Worm (Caenorhabditis elegans) whole organism, L4 larva: ENCODE measurements around the gene T24D5.4.

Experiments
- D1046.2 ChIP-seq: fragments of 200-800 bp; sonication (Bioruptor generic); IDR thresholded peaks from 2 replicates; pipeline ENCODE4 v1.3.6; 2022; ENCODE audit warnings: missing genetic modification characterization, missing compliant biosample characterization
- F49E8.2 ChIP-seq: sonication (generic microtip); optimal IDR thresholded peaks from 2 replicates; lab custom pipeline; 2016; ENCODE audit warnings: missing compliant biosample characterization, mild to moderate bottlenecking, missing genetic modification characterization, borderline replicate concordance
- aha-1 ChIP-seq: fragments of 150-350 bp; peaks from one replicate; lab custom pipeline; 2014; ENCODE audit warnings: missing biosample characterization, missing genetic modification characterization
- arid-1 ChIP-seq: fragments of 200-800 bp; sonication (Bioruptor generic); conservative IDR thresholded peaks from 2 replicates; pipeline ENCODE4 v1.3.6; 2022; ENCODE audit warnings: missing genetic modification reagents, missing genetic modification characterization, missing compliant biosample characterization
- ceh-82 ChIP-seq: sonication (generic microtip); optimal IDR thresholded peaks from 2 replicates; lab custom pipeline; 2017; ENCODE audit warnings: missing biosample characterization, missing genetic modification characterization
- ces-1 ChIP-seq: fragments of 150-350 bp; sonication (generic microtip); optimal IDR thresholded peaks from 4 replicates; lab custom pipeline; 2014; ENCODE audit warnings: missing biosample characterization, missing genetic modification reagents, missing genetic modification characterization
- ctbp-1 ChIP-seq: fragments of 200-800 bp; sonication (Bioruptor generic); IDR thresholded peaks from 2 replicates; pipeline ENCODE4 v1.3.6; 2022; ENCODE audit warnings: missing genetic modification reagents, missing genetic modification characterization, missing compliant biosample characterization
- daf-16 ChIP-seq, 3 experiments: sonication (generic microtip); optimal IDR thresholded peaks; 2 replicates each; lab custom pipeline; 2016 to 2017; ENCODE audit warnings: missing genetic modification characterization in 3 of 3, missing genetic modification reagents in 3 of 3, mild to moderate bottlenecking in 2 of 3, missing compliant biosample characterization in 2 of 3, missing biosample characterization in 1 of 3, moderate library complexity in 1 of 3
- daf-19 ChIP-seq: fragments of 200-800 bp; sonication (Bioruptor generic); conservative IDR thresholded peaks from 2 replicates; pipeline ENCODE4 v1.3.6; 2022; ENCODE audit warnings: missing genetic modification characterization, missing compliant biosample characterization
- dmd-6 ChIP-seq: fragments of 200-800 bp; sonication (Bioruptor generic); IDR thresholded peaks from 2 replicates; pipeline ENCODE4 v1.3.6; 2022; ENCODE audit warnings: missing genetic modification reagents, missing genetic modification characterization, missing compliant biosample characterization
- dpl-1 ChIP-seq: fragments of 150-350 bp; optimal IDR thresholded peaks from 2 replicates; lab custom pipeline; 2014; ENCODE audit warnings: missing biosample characterization, missing genetic modification reagents, missing genetic modification characterization
- duxl-1 ChIP-seq: sonication (generic microtip); optimal IDR thresholded peaks from 2 replicates; lab custom pipeline; 2016; ENCODE audit warnings: mild to moderate bottlenecking, missing genetic modification characterization, moderate library complexity, missing compliant biosample characterization; ENCODE audit not compliant: poor library complexity
- dve-1 ChIP-seq: sonication (generic microtip); optimal IDR thresholded peaks from 2 replicates; lab custom pipeline; 2017; ENCODE audit warnings: antibody characterized with exemption, mild to moderate bottlenecking, missing genetic modification characterization, missing compliant biosample characterization; ENCODE audit not compliant: insufficient read depth
- fkh-10 ChIP-seq: fragments of 150-350 bp; optimal IDR thresholded peaks from 2 replicates; lab custom pipeline; 2014; ENCODE audit warnings: missing biosample characterization, missing genetic modification reagents, missing genetic modification characterization
- hif-1 ChIP-seq, 2 experiments: sonication (generic microtip); optimal IDR thresholded peaks; 2 replicates each; lab custom pipeline; 2016 to 2017; ENCODE audit warnings: missing compliant biosample characterization in 2 of 2, missing genetic modification characterization in 2 of 2, missing genetic modification reagents in 2 of 2, missing genotype in 2 of 2, mild to moderate bottlenecking in 1 of 2
- hlh-11 ChIP-seq: fragments of 200-800 bp; sonication (Bioruptor generic); optimal IDR thresholded peaks from 2 replicates; lab custom pipeline; 2018; ENCODE audit warnings: mild to moderate bottlenecking, missing genetic modification characterization, missing compliant biosample characterization
- jun-1 ChIP-seq: fragments of 150-350 bp; optimal IDR thresholded peaks from 2 replicates; lab custom pipeline; 2014; ENCODE audit warnings: missing biosample characterization, missing genetic modification reagents, missing genetic modification characterization
- lin-13 ChIP-seq: fragments of 150-350 bp; optimal IDR thresholded peaks from 2 replicates; lab custom pipeline; 2014; ENCODE audit warnings: missing biosample characterization, missing genetic modification reagents, missing genetic modification characterization
- lin-38 ChIP-seq: fragments of 200-800 bp; sonication (Bioruptor generic); IDR thresholded peaks from 2 replicates; pipeline ENCODE4 v1.3.6; 2022; ENCODE audit warnings: missing genetic modification reagents, missing genetic modification characterization, missing compliant biosample characterization
- lin-39 ChIP-seq: fragments of 150-350 bp; optimal IDR thresholded peaks from 2 replicates; lab custom pipeline; 2014; ENCODE audit warnings: missing biosample characterization, missing genetic modification reagents, missing genetic modification characterization
- lsy-2 ChIP-seq, 2 experiments: fragments of 150-350 bp in 1 of 2; sonication (generic microtip) in 1 of 2; optimal IDR thresholded peaks; 2 replicates each; lab custom pipeline; 2014 to 2017; ENCODE audit warnings: missing biosample characterization in 2 of 2, missing genetic modification characterization in 2 of 2
- madf-9 ChIP-seq: fragments of 200-800 bp; sonication (Bioruptor generic); conservative IDR thresholded peaks from 2 replicates; pipeline ENCODE4 v1.3.6; 2022; ENCODE audit warnings: missing genetic modification reagents, missing genetic modification characterization, missing compliant biosample characterization
- mdl-1 ChIP-seq, 2 experiments: fragments of 150-350 bp in 1 of 2; sonication (generic microtip) in 1 of 2; optimal IDR thresholded peaks; 2 replicates each; lab custom pipeline; 2014 to 2017; ENCODE audit warnings: missing biosample characterization in 2 of 2, missing genetic modification characterization in 2 of 2
- mxl-2 ChIP-seq: fragments of 200-800 bp; sonication (Bioruptor generic); conservative IDR thresholded peaks from 2 replicates; pipeline ENCODE4 v1.3.6; 2022; ENCODE audit warnings: missing genetic modification reagents, missing genetic modification characterization, missing compliant biosample characterization
- nhr-10 ChIP-seq: fragments of 150-350 bp; optimal IDR thresholded peaks from 2 replicates; lab custom pipeline; 2014; ENCODE audit warnings: missing biosample characterization, missing genetic modification characterization
- nhr-28 ChIP-seq: fragments of 150-350 bp; optimal IDR thresholded peaks from 2 replicates; lab custom pipeline; 2014; ENCODE audit warnings: missing biosample characterization, missing genetic modification characterization
- nhr-48 ChIP-seq: sonication (generic microtip); optimal IDR thresholded peaks from 2 replicates; lab custom pipeline; 2016; ENCODE audit warnings: mild to moderate bottlenecking, missing genetic modification characterization, missing compliant biosample characterization
- nhr-6 ChIP-seq: fragments of 150-350 bp; optimal IDR thresholded peaks from 2 replicates; lab custom pipeline; 2014; ENCODE audit warnings: missing biosample characterization, missing genetic modification characterization
- nhr-77 ChIP-seq: fragments of 150-350 bp; optimal IDR thresholded peaks from 2 replicates; lab custom pipeline; 2014; ENCODE audit warnings: missing biosample characterization, missing genetic modification characterization
- pha-4 ChIP-seq, 2 experiments: fragments of 150-350 bp in 1 of 2; fragments of 200-800 bp in 1 of 2; sonication (Bioruptor generic) in 1 of 2; IDR thresholded peaks in 1 of 2; optimal IDR thresholded peaks in 1 of 2; 2 replicates each; pipeline versions ENCODE4 v1.3.6 to Lab custom; 2014 to 2022; ENCODE audit warnings: missing genetic modification characterization in 2 of 2, missing genetic modification reagents in 2 of 2, missing biosample characterization in 1 of 2, missing compliant biosample characterization in 1 of 2
- pqm-1 ChIP-seq: sonication (generic microtip); optimal IDR thresholded peaks from 2 replicates; lab custom pipeline; 2017; ENCODE audit warnings: missing biosample characterization, missing genetic modification characterization
- snpc-1.2 ChIP-seq: fragments of 200-800 bp; sonication (Bioruptor generic); IDR thresholded peaks from 2 replicates; pipeline ENCODE4 v1.3.6; 2022; ENCODE audit warnings: missing genetic modification reagents, missing genetic modification characterization, missing compliant biosample characterization
- tag-97 ChIP-seq: fragments of 200-800 bp; sonication (Bioruptor generic); IDR thresholded peaks from 2 replicates; pipeline ENCODE4 v1.3.6; 2022; ENCODE audit warnings: missing genetic modification characterization, missing compliant biosample characterization
- unc-130 ChIP-seq: sonication (generic microtip); optimal IDR thresholded peaks from 2 replicates; lab custom pipeline; 2016; ENCODE audit warnings: missing genetic modification reagents, missing genetic modification characterization, missing compliant biosample characterization
- unc-62 ChIP-seq, 3 experiments: fragments of 150-350 bp in 1 of 3; sonication (generic microtip); optimal IDR thresholded peaks in 2 of 3; peaks in 1 of 3; 1 replicate in 1 of 3; 2 replicates in 2 of 3; lab custom pipeline; 2014 to 2017; ENCODE audit warnings: missing biosample characterization in 3 of 3, missing genetic modification characterization in 3 of 3, missing genetic modification reagents in 3 of 3, missing genotype in 1 of 3
- vab-7 ChIP-seq: fragments of 200-800 bp; sonication (Bioruptor generic); IDR thresholded peaks from 2 replicates; pipeline ENCODE4 v1.3.6; 2022; ENCODE audit warnings: missing genetic modification reagents, missing genetic modification characterization, missing compliant biosample characterization
- zfp-3 ChIP-seq: fragments of 200-800 bp; sonication (Bioruptor generic); conservative IDR thresholded peaks from 2 replicates; pipeline ENCODE4 v1.3.6; 2022; ENCODE audit warnings: missing genetic modification reagents, missing genetic modification characterization, missing compliant biosample characterization
- zip-11 ChIP-seq: fragments of 200-800 bp; sonication (Bioruptor generic); IDR thresholded peaks from 2 replicates; pipeline ENCODE4 v1.3.6; 2022; ENCODE audit warnings: missing genetic modification characterization, missing compliant biosample characterization
- zip-2 ChIP-seq: fragments of 150-350 bp; optimal IDR thresholded peaks from 2 replicates; lab custom pipeline; 2014; ENCODE audit warnings: missing biosample characterization, missing genetic modification characterization
- ztf-11 ChIP-seq: fragments of 150-350 bp; optimal IDR thresholded peaks from 2 replicates; lab custom pipeline; 2014; ENCODE audit warnings: missing biosample characterization, missing genetic modification characterization

T24D5.4 gene

ce11 chrX:12630556-12630955, 33.6 kb downstream of the T24D5.4 start (continued):
- TF ChIP-seq madf-9 (0 out of 2 replicates have a peak, but pooled peaks have one; percentile 32), mxl-2 (peak; percentile 61; the same call in 1 of the 2 replicates), zip-2 (tag; lab: Kevin White, UChicago) (no peak), lin-13 (GFP tag; lab: Kevin White, UChicago) (peak; percentile 30), snpc-1.2 (0 out of 2 replicates have a peak, but pooled peaks have one; percentile 12)

- TF ChIP-seq ctbp-1 (GFP tag; lab: Robert Waterston, UW), result peak; percentile 58; the same call in 1 of the 2 replicates
- peak; percentile 87 for TF ChIP-seq ces-1 (GFP tag; lab: Kevin White, UChicago)
- TF ChIP-seq jun-1 (tag; lab: Kevin White, UChicago), result no peak
- TF ChIP-seq lsy-2 (tag; optimal IDR thresholded peaks at IDR 0.05; lab: Kevin White, UChicago), result peak in 1 of 2 experiments; percentile 17
- peak; percentile 67 for TF ChIP-seq fkh-10 (GFP tag; lab: Kevin White, UChicago)
- peak in 1 of 2 experiments; percentile 68 for TF ChIP-seq unc-62 (GFP tag; optimal IDR thresholded peaks at IDR 0.05 in 1 of 2; lab: Kevin White, UChicago)
- TF ChIP-seq unc-62 (tag; optimal IDR thresholded peaks at IDR 0.05; lab: Kevin White, UChicago), result no peak
- no peak for TF ChIP-seq vab-7 (GFP tag; lab: Robert Waterston, UW)
These were observed 34.5 kb downstream of the T24D5.4 start for ce11 chrX:12631446-12631845.

ce11 chrX:12632657-12633056, 35.7 kb downstream of the T24D5.4 start:
- TF ChIP-seq zfp-3 (no peak), ces-1 (GFP tag; lab: Kevin White, UChicago) (peak; percentile 23), unc-130 (GFP tag; lab: Kevin White, UChicago) (no peak), aha-1 (tag; lab: Kevin White, UChicago) (peak; percentile 86), nhr-77 (tag; lab: Kevin White, UChicago) (no peak), duxl-1 (tag; lab: Kevin White, UChicago) (no peak), tag-97 (GFP tag; lab: Robert Waterston, UW) (no peak)

- TF ChIP-seq daf-19 (GFP tag; lab: Robert Waterston, UW) (no peak), lin-39 (tag; lab: Kevin White, UChicago) (no peak), F49E8.2 (tag; lab: Kevin White, UChicago) (no peak), pqm-1 (tag; lab: Kevin White, UChicago) (peak; percentile 17), hlh-11 (tag; lab: Kevin White, UChicago) (peak; percentile 70), nhr-48 (tag; lab: Kevin White, UChicago) (peak; percentile 60), unc-62 (GFP tag; optimal IDR thresholded peaks at IDR 0.05 in 1 of 2; lab: Kevin White, UChicago) (peak in 1 of 2 experiments; percentile 10), unc-62 (tag; optimal IDR thresholded peaks at IDR 0.05; lab: Kevin White, UChicago) (no peak), daf-16 (GFP tag; optimal IDR thresholded peaks at IDR 0.05; lab: Kevin White, UChicago) (no peak), daf-16 (tag; optimal IDR thresholded peaks at IDR 0.05; lab: Kevin White, UChicago) (peak; percentile 72), nhr-28 (tag; lab: Kevin White, UChicago) (peak; percentile 61), nhr-6 (tag; lab: Kevin White, UChicago) (no peak), nhr-10 (tag; lab: Kevin White, UChicago) (no peak), dve-1 (tag; lab: Kevin White, UChicago) (peak; percentile 55), dmd-6 (GFP tag; lab: Robert Waterston, UW) (peak; percentile 70)
These were observed 37.0 kb downstream of the T24D5.4 start, which contains the start of gene ivns-1 for ce11 chrX:12633862-12634404. Gene ivns-1, minus strand, starts transcription at chrX:12634354.

ce11 chrX:12635010-12635409, 38.0 kb downstream of the T24D5.4 start:
- peak; percentile 72 for TF ChIP-seq dpl-1
- TF ChIP-seq F49E8.2 (tag; lab: Kevin White, UChicago), result no peak
- no peak for TF ChIP-seq D1046.2 (GFP tag; lab: Robert Waterston, UW)
- TF ChIP-seq hif-1 (tag; optimal IDR thresholded peaks at IDR 0.05; lab: Kevin White, UChicago), result no peak
- no peak for TF ChIP-seq nhr-10 (tag; lab: Kevin White, UChicago)
- TF ChIP-seq ztf-11 (tag; lab: Kevin White, UChicago), result no peak
- TF ChIP-seq mdl-1 (tag; optimal IDR thresholded peaks at IDR 0.05; lab: Kevin White, UChicago), result peak in 1 of 2 experiments; percentile 64
- TF ChIP-seq lin-39 (tag; lab: Kevin White, UChicago), result no peak
- no peak for TF ChIP-seq arid-1 (GFP tag; lab: Robert Waterston, UW)
- peak; percentile 80 for TF ChIP-seq lin-38 (GFP tag; lab: Robert Waterston, UW)
- no peak for TF ChIP-seq ceh-82
- TF ChIP-seq pha-4 (GFP tag; IDR thresholded peaks at IDR 0.05; lab: Robert Waterston, UW), result no peak
- peak; percentile 90 for TF ChIP-seq pha-4 (tag; optimal IDR thresholded peaks at IDR 0.05; lab: Kevin White, UChicago)
- TF ChIP-seq zip-11 (GFP tag; lab: Robert Waterston, UW), result no peak
- TF ChIP-seq aha-1 (tag; lab: Kevin White, UChicago), result no peak
- peak in 1 of 2 experiments; percentile 69 for TF ChIP-seq lsy-2 (tag; optimal IDR thresholded peaks at IDR 0.05; lab: Kevin White, UChicago)
- no peak for TF ChIP-seq madf-9
